Fruit fly (Drosophila melanogaster) whole organism, embryonic: ENCODE measurements around the gene CG33986.

Experiments used
- Atf-2 ChIP-seq: fragments of 200-800 bp; sonication (Bioruptor generic); optimal IDR thresholded peaks from 2 replicates; lab custom pipeline; 2016; ENCODE audit warnings: missing biosample characterization, missing genetic modification characterization
- C15 ChIP-seq: fragments of 200-800 bp; sonication (Bioruptor generic); IDR thresholded peaks from 3 replicates; pipeline ENCODE4 v1.3.6; 2022; ENCODE audit warnings: missing biosample characterization, missing genetic modification characterization
- CG10274 ChIP-seq: fragments of 200-800 bp; sonication (Bioruptor generic); optimal IDR thresholded peaks from 3 replicates; lab custom pipeline; 2017; ENCODE audit warnings: missing biosample characterization, mild to moderate bottlenecking, missing genetic modification characterization
- CG11560 ChIP-seq: fragments of 200-800 bp; sonication (Bioruptor generic); IDR thresholded peaks from 3 replicates; pipeline ENCODE4 v1.3.6; 2022; ENCODE audit warnings: missing biosample characterization, missing genetic modification characterization
- CG11723 ChIP-seq: fragments of 200-800 bp; sonication (Bioruptor generic); optimal IDR thresholded peaks from 2 replicates; lab custom pipeline; 2017; ENCODE audit warnings: missing biosample characterization, mild to moderate bottlenecking, missing genetic modification characterization
- CG1233 ChIP-seq: fragments of 200-800 bp; sonication (Bioruptor generic); optimal IDR thresholded peaks from 4 replicates; lab custom pipeline; 2018; ENCODE audit warnings: missing biosample characterization, mild to moderate bottlenecking, missing genetic modification characterization
- CG13424 ChIP-seq: fragments of 200-800 bp; sonication (Bioruptor generic); optimal IDR thresholded peaks from 2 replicates; lab custom pipeline; 2019; ENCODE audit warnings: missing biosample characterization, mild to moderate bottlenecking, missing genetic modification characterization, moderate library complexity
- CG32767 ChIP-seq: fragments of 200-800 bp; sonication (Bioruptor generic); IDR thresholded peaks from 2 replicates; pipeline ENCODE4 v1.3.6; 2022; ENCODE audit warnings: missing biosample characterization, missing genetic modification characterization
- CG34224 ChIP-seq: fragments of 200-800 bp; sonication (Bioruptor generic); IDR thresholded peaks from 3 replicates; pipeline ENCODE4 v1.3.6; 2022; ENCODE audit warnings: missing biosample characterization, missing genetic modification characterization; ENCODE audit not compliant: partially characterized antibody
- CG4404 ChIP-seq: fragments of 200-800 bp; sonication (Bioruptor generic); IDR thresholded peaks from 2 replicates; pipeline ENCODE4 v1.3.6; 2022; ENCODE audit warnings: missing biosample characterization, missing genetic modification characterization
- CG5953 ChIP-seq: fragments of 200-800 bp; sonication (Bioruptor generic); IDR thresholded peaks from 2 replicates; pipeline ENCODE4 v1.3.6; 2022; ENCODE audit warnings: missing biosample characterization, missing genetic modification characterization
- CG6175 ChIP-seq: fragments of 200-800 bp; sonication (Bioruptor generic); IDR thresholded peaks from 3 replicates; pipeline ENCODE4 v1.3.6; 2022; ENCODE audit warnings: missing biosample characterization, missing genetic modification characterization
- CG6683 ChIP-seq: fragments of 200-800 bp; sonication (Bioruptor generic); optimal IDR thresholded peaks from 2 replicates; lab custom pipeline; 2017; ENCODE audit warnings: missing biosample characterization, mild to moderate bottlenecking, missing genetic modification characterization, missing genetic modification reagents
- CG8359 ChIP-seq: fragments of 200-800 bp; sonication (Bioruptor generic); optimal IDR thresholded peaks from 2 replicates; lab custom pipeline; 2017; ENCODE audit warnings: missing biosample characterization, mild to moderate bottlenecking, missing genetic modification characterization, borderline replicate concordance
- CG8765 ChIP-seq: fragments of 200-800 bp; sonication (Bioruptor generic); IDR thresholded peaks from 2 replicates; pipeline ENCODE4 v1.3.6; 2022; ENCODE audit warnings: missing biosample characterization, missing genetic modification characterization
- CG8924 ChIP-seq: fragments of 200-800 bp; optimal IDR thresholded peaks from 3 replicates; lab custom pipeline; 2019; ENCODE audit warnings: missing biosample characterization, mild to moderate bottlenecking, missing genetic modification characterization, moderate library complexity
- CG9437 ChIP-seq: fragments of 200-800 bp; sonication (Bioruptor generic); optimal IDR thresholded peaks from 2 replicates; lab custom pipeline; 2018; ENCODE audit warnings: missing biosample characterization, mild to moderate bottlenecking, missing genetic modification characterization
- CG9932 ChIP-seq: fragments of 200-800 bp; sonication (Bioruptor generic); IDR thresholded peaks from 2 replicates; pipeline ENCODE4 v1.3.6; 2022; ENCODE audit warnings: missing biosample characterization, missing genetic modification characterization
- Camta ChIP-seq: fragments of 200-800 bp; sonication (Bioruptor generic); optimal IDR thresholded peaks from 2 replicates; lab custom pipeline; 2016; ENCODE audit warnings: missing biosample characterization, missing genetic modification characterization
- GATAe ChIP-seq: fragments of 200-800 bp; sonication (Bioruptor generic); conservative IDR thresholded peaks from 2 replicates; pipeline ENCODE4 v1.3.6; 2022; ENCODE audit warnings: missing biosample characterization, missing genetic modification characterization
- HHEX ChIP-seq: fragments of 200-800 bp; sonication (Bioruptor generic); optimal IDR thresholded peaks from 3 replicates; lab custom pipeline; 2017; ENCODE audit warnings: missing biosample characterization, mild to moderate bottlenecking, missing genetic modification characterization, missing genetic modification reagents
- Lhr ChIP-seq: fragments of 200-800 bp; sonication (Bioruptor generic); optimal IDR thresholded peaks from 3 replicates; lab custom pipeline; 2017; ENCODE audit warnings: mild to moderate bottlenecking, missing biosample characterization, missing genetic modification reagents, missing genetic modification characterization
- NC2α ChIP-seq: fragments of 200-800 bp; sonication (Bioruptor generic); optimal IDR thresholded peaks from 2 replicates; lab custom pipeline; 2016; ENCODE audit warnings: missing biosample characterization, missing genetic modification characterization
- Pdp1 ChIP-seq, 2 experiments: fragments of 200-800 bp; sonication (Bioruptor generic); optimal IDR thresholded peaks; 3 replicates each; lab custom pipeline; 2016; ENCODE audit warnings: missing biosample characterization in 2 of 2, missing genetic modification characterization in 2 of 2, mild to moderate bottlenecking in 1 of 2, moderate library complexity in 1 of 2
- Six4 ChIP-seq: fragments of 200-800 bp; sonication (Bioruptor generic); optimal IDR thresholded peaks from 2 replicates; lab custom pipeline; 2016; ENCODE audit warnings: missing biosample characterization, missing genetic modification characterization
- Stat92E ChIP-seq, 3 experiments: fragments of >200 bp in 2 of 3; fragments of 200-800 bp in 1 of 3; sonication (Bioruptor generic) in 1 of 3; optimal IDR thresholded peaks; 2 replicates each; lab custom pipeline; 2017 to 2019; ENCODE audit warnings: missing biosample characterization in 3 of 3, missing genetic modification characterization in 3 of 3, mild to moderate bottlenecking in 1 of 3, moderate library complexity in 1 of 3
- TFAM ChIP-seq: fragments of 200-800 bp; sonication (Bioruptor generic); optimal IDR thresholded peaks from 2 replicates; lab custom pipeline; 2017; ENCODE audit warnings: missing biosample characterization, missing genetic modification characterization, inconsistent platforms
- ap ChIP-seq: fragments of 200-800 bp; sonication (Bioruptor generic); IDR thresholded peaks from 2 replicates; pipeline ENCODE4 v1.3.6; 2022; ENCODE audit warnings: missing biosample characterization, missing genetic modification characterization
- az2 ChIP-seq: fragments of 200-800 bp; sonication (Bioruptor generic); optimal IDR thresholded peaks from 3 replicates; lab custom pipeline; 2016; ENCODE audit warnings: missing biosample characterization, missing genetic modification characterization
- caup ChIP-seq: fragments of 200-800 bp; sonication (Bioruptor generic); optimal IDR thresholded peaks from 3 replicates; lab custom pipeline; 2017; ENCODE audit warnings: missing biosample characterization, mild to moderate bottlenecking, missing genetic modification characterization, moderate library complexity; ENCODE audit not compliant: severe bottlenecking
- ci ChIP-seq: fragments of 200-800 bp; sonication (Bioruptor generic); IDR thresholded peaks from 3 replicates; pipeline ENCODE4 v1.3.6; 2022; ENCODE audit warnings: missing biosample characterization, missing genetic modification characterization
- crp ChIP-seq, 2 experiments: fragments of 200-800 bp; sonication (Bioruptor generic); optimal IDR thresholded peaks; 2 replicates in 1 of 2; 3 replicates in 1 of 2; lab custom pipeline; 2017; ENCODE audit warnings: missing biosample characterization in 2 of 2, missing genetic modification characterization in 2 of 2, mild to moderate bottlenecking in 1 of 2, moderate library complexity in 1 of 2
- dm ChIP-seq: fragments of 200-800 bp; sonication (Bioruptor generic); optimal IDR thresholded peaks from 3 replicates; lab custom pipeline; 2016; ENCODE audit warnings: missing biosample characterization, missing genetic modification characterization
- dmrt11E ChIP-seq: fragments of 200-800 bp; sonication (Bioruptor generic); optimal IDR thresholded peaks from 3 replicates; lab custom pipeline; 2018; ENCODE audit warnings: missing biosample characterization, mild to moderate bottlenecking, missing genetic modification characterization, moderate library complexity
- dpn ChIP-seq, 2 experiments: fragments of 200-800 bp; sonication (Bioruptor generic); optimal IDR thresholded peaks; 3 replicates each; lab custom pipeline; 2016; ENCODE audit warnings: missing biosample characterization in 2 of 2, missing genetic modification characterization in 2 of 2
- ems ChIP-seq: fragments of 200-800 bp; sonication (Bioruptor generic); optimal IDR thresholded peaks from 3 replicates; lab custom pipeline; 2016; ENCODE audit warnings: missing biosample characterization, missing genetic modification characterization
- eve ChIP-seq, 2 experiments: fragments of >200 bp; optimal IDR thresholded peaks; 2 replicates each; lab custom pipeline; 2017; ENCODE audit warnings: missing biosample characterization in 2 of 2, missing genetic modification characterization in 2 of 2
- fd102C ChIP-seq: fragments of 200-800 bp; sonication (Bioruptor generic); optimal IDR thresholded peaks from 2 replicates; lab custom pipeline; 2018; ENCODE audit warnings: missing biosample characterization, mild to moderate bottlenecking, missing genetic modification characterization, moderate library complexity
- gcm ChIP-seq: fragments of 200-800 bp; sonication (Bioruptor generic); optimal IDR thresholded peaks from 2 replicates; lab custom pipeline; 2019; ENCODE audit warnings: missing biosample characterization, mild to moderate bottlenecking, missing genetic modification characterization, moderate library complexity
- jigr1 ChIP-seq: fragments of 200-800 bp; sonication (Bioruptor generic); IDR thresholded peaks from 3 replicates; pipeline ENCODE4 v1.3.6; 2022; ENCODE audit warnings: missing biosample characterization, missing genetic modification characterization
- jumu ChIP-seq: fragments of 200-800 bp; sonication (Bioruptor generic); optimal IDR thresholded peaks from 3 replicates; lab custom pipeline; 2016; ENCODE audit warnings: missing biosample characterization, missing genetic modification characterization
- lilli ChIP-seq: fragments of 200-800 bp; sonication (Bioruptor generic); optimal IDR thresholded peaks from 3 replicates; lab custom pipeline; 2016; ENCODE audit warnings: missing biosample characterization, missing genetic modification characterization
- lola ChIP-seq, 3 experiments: fragments of >200 bp in 2 of 3; fragments of 200-800 bp in 1 of 3; sonication (Bioruptor generic) in 1 of 3; optimal IDR thresholded peaks; 2 replicates each; lab custom pipeline; 2017 to 2019; ENCODE audit warnings: missing biosample characterization in 3 of 3, missing genetic modification characterization in 3 of 3, mild to moderate bottlenecking in 1 of 3, moderate library complexity in 1 of 3
- luna ChIP-seq: fragments of 200-800 bp; sonication (Bioruptor generic); optimal IDR thresholded peaks from 2 replicates; lab custom pipeline; 2016; ENCODE audit warnings: missing biosample characterization, missing genetic modification characterization
- nau ChIP-seq: fragments of 200-800 bp; sonication (Bioruptor generic); optimal IDR thresholded peaks from 3 replicates; lab custom pipeline; 2017; ENCODE audit warnings: missing biosample characterization, mild to moderate bottlenecking, missing genetic modification characterization, missing genetic modification reagents
- nmo ChIP-seq: fragments of 200-800 bp; sonication (Bioruptor generic); optimal IDR thresholded peaks from 2 replicates; lab custom pipeline; 2018; ENCODE audit warnings: missing biosample characterization, mild to moderate bottlenecking, missing genetic modification characterization, moderate library complexity
- pros ChIP-seq: fragments of 200-800 bp; sonication (Bioruptor generic); optimal IDR thresholded peaks from 3 replicates; lab custom pipeline; 2019; ENCODE audit warnings: missing biosample characterization, mild to moderate bottlenecking, missing genetic modification characterization, moderate library complexity
- row ChIP-seq: fragments of 200-800 bp; sonication (Bioruptor generic); IDR thresholded peaks from 3 replicates; pipeline ENCODE4 v1.3.6; 2022; ENCODE audit warnings: missing biosample characterization, missing genetic modification characterization
- sens ChIP-seq: fragments of 200-800 bp; sonication (Bioruptor generic); peaks from one replicate; lab custom pipeline; 2016; ENCODE audit warnings: missing biosample characterization, missing genetic modification characterization

CG33986 gene

dm6 chr3L:15533402-15534129 lies 8.5 kb upstream of the CG33986 start (continued):
- TF ChIP-seq pros (GFP tag; lab: Kevin White, UChicago) (peak; percentile 69), Atf-2 (no peak), CG13424 (tag; lab: Kevin White, UChicago) (peak; percentile 49), ems (GFP tag; lab: Kevin White, UChicago) (peak; percentile 26), CG32767 (GFP tag; lab: Robert Waterston, UW) (0 out of 2 replicates have a peak, but pooled peaks have one; percentile 48), C15 (GFP tag; lab: Robert Waterston, UW) (no peak), dm (no peak), Lhr (no peak), crp (GFP tag; optimal IDR thresholded peaks at IDR 0.05; lab: Kevin White, UChicago) (no peak), dpn (GFP tag; optimal IDR thresholded peaks at IDR 0.05; lab: Kevin White, UChicago) (peak in 1 of 2 experiments; percentile 4), eve (GFP tag; optimal IDR thresholded peaks at IDR 0.05; lab: Kevin White, UChicago) (peak in 1 of 2 experiments; percentile 93), Camta (GFP tag; lab: Kevin White, UChicago) (no peak), HHEX (GFP tag; lab: Kevin White, UChicago) (peak; percentile 40), dmrt11E (peak; percentile 19), ap (GFP tag; lab: Robert Waterston, UW) (no peak), CG4404 (GFP tag; lab: Robert Waterston, UW) (no peak), Six4 (GFP tag; lab: Kevin White, UChicago) (peak; percentile 23), lilli (GFP tag; lab: Kevin White, UChicago) (peak; percentile 29), luna (GFP tag; lab: Kevin White, UChicago) (no peak), CG9932 (GFP tag; lab: Robert Waterston, UW) (peak; percentile 46), sens (GFP tag; lab: Kevin White, UChicago) (peak; percentile 84), CG11560 (tag; lab: Robert Waterston, UW) (no peak), CG6175 (GFP tag; lab: Robert Waterston, UW) (no peak), NC2α (GFP tag; lab: Kevin White, UChicago) (no peak), row (GFP tag; lab: Robert Waterston, UW) (no peak; the same call in 1 of the 3 replicates), CG8765 (GFP tag; lab: Robert Waterston, UW) (no peak), TFAM (GFP tag; lab: Kevin White, UChicago) (no peak), fd102C (GFP tag; lab: Kevin White, UChicago) (no peak), jigr1 (GFP tag; lab: Robert Waterston, UW) (no peak), az2 (GFP tag; lab: Kevin White, UChicago) (no peak), nau (GFP tag; lab: Kevin White, UChicago) (no peak), jumu (no peak), nmo (GFP tag; lab: Kevin White, UChicago) (peak; percentile 32), CG5953 (GFP tag; lab: Robert Waterston, UW) (no peak), CG8359 (no peak), CG1233 (no peak), GATAe (GFP tag; lab: Robert Waterston, UW) (no peak), Stat92E (GFP tag; optimal IDR thresholded peaks at IDR 0.05; lab: Kevin White, UChicago) (no peak), gcm (GFP tag; lab: Kevin White, UChicago) (peak; percentile 45), lola (GFP tag; optimal IDR thresholded peaks at IDR 0.05; lab: Kevin White, UChicago) (no peak), CG10274 (GFP tag; lab: Kevin White, UChicago) (peak; percentile 99), CG8924 (peak; percentile 43), CG9437 (no peak), Pdp1 (GFP tag; optimal IDR thresholded peaks at IDR 0.05; lab: Kevin White, UChicago) (peak; percentile 41 to 79), CG34224 (GFP tag; lab: Robert Waterston, UW) (no peak), CG6683 (GFP tag; lab: Kevin White, UChicago) (no peak), caup (no peak), CG11723 (GFP tag; lab: Kevin White, UChicago) (no peak), ci (no peak)
